Worm (Caenorhabditis elegans) whole organism, late embryonic: ENCODE results near the gene Y41D4B.17.

Source experiments
- C08G9.2 ChIP-seq: sonication (generic microtip); optimal IDR thresholded peaks from 2 replicates; lab custom pipeline; 2016; ENCODE audit warnings: mild to moderate bottlenecking, missing genetic modification characterization, moderate library complexity, missing compliant biosample characterization
- C38D4.7 ChIP-seq: fragments of 200-800 bp; sonication (Bioruptor generic); optimal IDR thresholded peaks from 2 replicates; lab custom pipeline; 2018; ENCODE audit warnings: mild to moderate bottlenecking, missing genetic modification characterization, moderate library complexity, missing compliant biosample characterization
- F13H6.1 ChIP-seq: sonication (generic microtip); optimal IDR thresholded peaks from 2 replicates; lab custom pipeline; 2016; ENCODE audit warnings: missing genetic modification characterization, missing compliant biosample characterization
- K09A11.1 ChIP-seq: sonication (generic microtip); optimal IDR thresholded peaks from 2 replicates; lab custom pipeline; 2017; ENCODE audit warnings: antibody characterized with exemption, mild to moderate bottlenecking, missing genetic modification characterization, missing compliant biosample characterization; ENCODE audit not compliant: insufficient read depth
- T23F11.4 ChIP-seq: fragments of 200-800 bp; sonication (Bioruptor generic); optimal IDR thresholded peaks from 2 replicates; lab custom pipeline; 2018; ENCODE audit warnings: mild to moderate bottlenecking, missing genetic modification characterization, missing compliant biosample characterization
- Y22D7AL.16 ChIP-seq: sonication (generic microtip); optimal IDR thresholded peaks from 2 replicates; lab custom pipeline; 2016; ENCODE audit warnings: missing genetic modification characterization, missing compliant biosample characterization
- ahr-1 ChIP-seq: sonication (generic microtip); optimal IDR thresholded peaks from 2 replicates; lab custom pipeline; 2016; ENCODE audit warnings: missing genetic modification characterization, missing compliant biosample characterization
- ceh-18 ChIP-seq: sonication (generic microtip); optimal IDR thresholded peaks from 2 replicates; lab custom pipeline; 2016; ENCODE audit warnings: missing genetic modification characterization, missing compliant biosample characterization
- ceh-2 ChIP-seq: sonication (generic microtip); optimal IDR thresholded peaks from 2 replicates; lab custom pipeline; 2016; ENCODE audit warnings: missing genotype, missing genetic modification characterization, missing compliant biosample characterization
- ceh-22 ChIP-seq: sonication (generic microtip); optimal IDR thresholded peaks from 2 replicates; lab custom pipeline; 2017; ENCODE audit warnings: missing biosample characterization, missing genetic modification characterization
- ceh-24 ChIP-seq: sonication (generic microtip); optimal IDR thresholded peaks from 2 replicates; lab custom pipeline; 2016; ENCODE audit warnings: mild to moderate bottlenecking, missing genetic modification characterization, missing compliant biosample characterization
- ceh-30 ChIP-seq: fragments of 150-350 bp; optimal IDR thresholded peaks from 2 replicates; lab custom pipeline; 2014; ENCODE audit warnings: missing biosample characterization, missing genetic modification characterization
- ceh-45 ChIP-seq: fragments of 200-800 bp; sonication (Bioruptor generic); IDR thresholded peaks from 2 replicates; pipeline ENCODE4 v1.3.6; 2022; ENCODE audit warnings: missing genetic modification reagents, missing genetic modification characterization, missing compliant biosample characterization
- ceh-6 ChIP-seq: fragments of 200-800 bp; sonication (Bioruptor generic); optimal IDR thresholded peaks from 2 replicates; lab custom pipeline; 2018; ENCODE audit warnings: mild to moderate bottlenecking, missing genetic modification characterization, missing compliant biosample characterization
- dmd-4 ChIP-seq: sonication (generic microtip); optimal IDR thresholded peaks from 2 replicates; lab custom pipeline; 2016; ENCODE audit warnings: borderline replicate concordance, missing genetic modification characterization, missing compliant biosample characterization
- elt-4 ChIP-seq: sonication (generic microtip); optimal IDR thresholded peaks from 2 replicates; lab custom pipeline; 2016; ENCODE audit warnings: missing genetic modification characterization, missing compliant biosample characterization
- ets-4 ChIP-seq: sonication (generic microtip); optimal IDR thresholded peaks from 2 replicates; lab custom pipeline; 2016; ENCODE audit warnings: missing genetic modification characterization, missing compliant biosample characterization
- fax-1 ChIP-seq: sonication (generic microtip); optimal IDR thresholded peaks from 2 replicates; lab custom pipeline; 2016; ENCODE audit warnings: missing genotype, missing genetic modification characterization, missing compliant biosample characterization
- fkh-6 ChIP-seq: sonication (generic microtip); optimal IDR thresholded peaks from 2 replicates; lab custom pipeline; 2016; ENCODE audit warnings: missing genetic modification characterization, missing compliant biosample characterization
- hlh-13 ChIP-seq: fragments of 200-800 bp; sonication (Bioruptor generic); optimal IDR thresholded peaks from 2 replicates; lab custom pipeline; 2018; ENCODE audit warnings: mild to moderate bottlenecking, missing genetic modification characterization, missing compliant biosample characterization
- hlh-15 ChIP-seq: sonication (generic microtip); optimal IDR thresholded peaks from 2 replicates; lab custom pipeline; 2016; ENCODE audit warnings: missing genetic modification characterization, missing compliant biosample characterization
- hlh-6 ChIP-seq: sonication (generic microtip); optimal IDR thresholded peaks from 2 replicates; lab custom pipeline; 2016; ENCODE audit warnings: missing genotype, missing genetic modification characterization, missing compliant biosample characterization
- hlh-8 ChIP-seq: sonication (generic microtip); optimal IDR thresholded peaks from 2 replicates; lab custom pipeline; 2016; ENCODE audit warnings: missing genotype, missing genetic modification characterization, missing compliant biosample characterization
- lim-6 ChIP-seq: sonication (generic microtip); optimal IDR thresholded peaks from 2 replicates; lab custom pipeline; 2016; ENCODE audit warnings: missing genetic modification characterization, missing compliant biosample characterization
- madf-2 ChIP-seq: sonication (generic microtip); optimal IDR thresholded peaks from 2 replicates; lab custom pipeline; 2017; ENCODE audit warnings: missing genetic modification characterization, missing compliant biosample characterization
- mec-3 ChIP-seq: sonication (generic microtip); optimal IDR thresholded peaks from 2 replicates; lab custom pipeline; 2016; ENCODE audit warnings: borderline replicate concordance, missing genetic modification characterization, missing compliant biosample characterization
- nfya-1 ChIP-seq: sonication (generic microtip); optimal IDR thresholded peaks from 2 replicates; lab custom pipeline; 2017; ENCODE audit warnings: missing genetic modification characterization, mild to moderate bottlenecking, missing compliant biosample characterization, antibody characterized with exemption, moderate library complexity
- nhr-232 ChIP-seq: sonication (generic microtip); optimal IDR thresholded peaks from 2 replicates; lab custom pipeline; 2016; ENCODE audit warnings: missing genetic modification characterization, missing compliant biosample characterization
- pag-3 ChIP-seq: sonication (generic microtip); optimal IDR thresholded peaks from 2 replicates; lab custom pipeline; 2016; ENCODE audit warnings: missing compliant biosample characterization, missing genetic modification characterization, borderline replicate concordance
- pat-9 ChIP-seq: fragments of 200-800 bp; sonication (Bioruptor generic); optimal IDR thresholded peaks from 2 replicates; lab custom pipeline; 2018; ENCODE audit warnings: mild to moderate bottlenecking, missing genetic modification characterization, moderate library complexity, missing compliant biosample characterization
- pax-1 ChIP-seq: fragments of 150-350 bp; optimal IDR thresholded peaks from 2 replicates; lab custom pipeline; 2014; ENCODE audit warnings: missing biosample characterization, missing genetic modification characterization
- pha-4 ChIP-seq: fragments of 150-350 bp; optimal IDR thresholded peaks from 2 replicates; lab custom pipeline; 2018; ENCODE audit warnings: missing biosample characterization, missing genetic modification reagents, missing genetic modification characterization
- pqm-1 ChIP-seq: sonication (generic microtip); optimal IDR thresholded peaks from 2 replicates; lab custom pipeline; 2016; ENCODE audit warnings: missing genetic modification characterization, missing compliant biosample characterization
- pros-1 ChIP-seq: fragments of 150-350 bp; optimal IDR thresholded peaks from 2 replicates; lab custom pipeline; 2014; ENCODE audit warnings: missing biosample characterization, missing genetic modification reagents, missing genetic modification characterization
- sox-4 ChIP-seq: sonication (generic microtip); optimal IDR thresholded peaks from 2 replicates; lab custom pipeline; 2017; ENCODE audit warnings: mild to moderate bottlenecking, missing genetic modification characterization, inconsistent platforms, missing compliant biosample characterization
- syd-9 ChIP-seq: sonication (generic microtip); optimal IDR thresholded peaks from 2 replicates; lab custom pipeline; 2016; ENCODE audit warnings: mild to moderate bottlenecking, missing genetic modification characterization, moderate library complexity, missing compliant biosample characterization
- tbx-7 ChIP-seq: sonication (generic microtip); optimal IDR thresholded peaks from 2 replicates; lab custom pipeline; 2016; ENCODE audit warnings: missing genotype, missing genetic modification characterization, missing compliant biosample characterization
- ttx-3 ChIP-seq: sonication (generic microtip); optimal IDR thresholded peaks from 2 replicates; lab custom pipeline; 2016; ENCODE audit warnings: missing genetic modification reagents, missing genetic modification characterization, missing compliant biosample characterization
- unc-42 ChIP-seq: sonication (generic microtip); optimal IDR thresholded peaks from 2 replicates; lab custom pipeline; 2016; ENCODE audit warnings: missing genotype, missing genetic modification characterization, missing compliant biosample characterization
- unc-86 ChIP-seq: sonication (generic microtip); optimal IDR thresholded peaks from 2 replicates; lab custom pipeline; 2016; ENCODE audit warnings: missing genetic modification characterization, missing compliant biosample characterization
- zip-5 ChIP-seq: sonication (generic microtip); optimal IDR thresholded peaks from 2 replicates; lab custom pipeline; 2016; ENCODE audit warnings: missing genetic modification characterization, missing compliant biosample characterization
- ztf-16 ChIP-seq: sonication (generic microtip); optimal IDR thresholded peaks from 2 replicates; lab custom pipeline; 2017; ENCODE audit warnings: missing genetic modification characterization, missing compliant biosample characterization

Y41D4B.17 gene

ce11 chrIV:1595802-1596201 is 35.9 kb downstream of the Y41D4B.17 start, which contains the start of gene npp-8 (continued):
- TF ChIP-seq lim-6 (tag; lab: Kevin White, UChicago) = peak; percentile 79
- peak; percentile 75 for TF ChIP-seq ahr-1 (tag; lab: Kevin White, UChicago)
- peak; percentile 82 for TF ChIP-seq fkh-6
- TF ChIP-seq hlh-13 (GFP tag; lab: Kevin White, UChicago) = peak; percentile 55
- no peak for TF ChIP-seq pros-1
- peak; percentile 51 for TF ChIP-seq tbx-7 (tag; lab: Kevin White, UChicago)
- TF ChIP-seq hlh-6 = peak; percentile 87
- peak; percentile 64 for TF ChIP-seq zip-5
- TF ChIP-seq C08G9.2 (tag; lab: Kevin White, UChicago) = peak; percentile 86
- TF ChIP-seq ttx-3 (tag; lab: Kevin White, UChicago) = peak; percentile 81
- TF ChIP-seq ceh-24 (tag; lab: Kevin White, UChicago) = peak; percentile 27
- peak; percentile 58 for TF ChIP-seq madf-2 (tag; lab: Kevin White, UChicago)
- TF ChIP-seq hlh-15 (tag; lab: Kevin White, UChicago) = peak; percentile 56
- no peak for TF ChIP-seq ceh-45 (GFP tag; lab: Robert Waterston, UW)
- TF ChIP-seq ceh-6 = peak; percentile 67
- no peak for TF ChIP-seq elt-4
- TF ChIP-seq K09A11.1 = peak; percentile 66
- TF ChIP-seq ceh-30 (tag; lab: Kevin White, UChicago) = peak; percentile 64
- peak; percentile 86 for TF ChIP-seq syd-9 (tag; lab: Kevin White, UChicago)
- TF ChIP-seq ztf-16 (tag; lab: Kevin White, UChicago) = peak; percentile 87
- peak; percentile 80 for TF ChIP-seq sox-4 (tag; lab: Kevin White, UChicago)
- peak; percentile 4 for TF ChIP-seq pqm-1 (tag; lab: Kevin White, UChicago)
- no peak for TF ChIP-seq pag-3 (tag; lab: Kevin White, UChicago)
- peak; percentile 61 for TF ChIP-seq unc-42
- peak; percentile 69 for TF ChIP-seq C38D4.7 (GFP tag; lab: Kevin White, UChicago)
- TF ChIP-seq pat-9 (tag; lab: Kevin White, UChicago) = peak; percentile 85
- TF ChIP-seq pha-4 = no peak
- TF ChIP-seq F13H6.1 = peak; percentile 82
- TF ChIP-seq dmd-4 = peak; percentile 62
- TF ChIP-seq ets-4 (tag; lab: Kevin White, UChicago) = peak; percentile 72
- TF ChIP-seq unc-86 (tag; lab: Kevin White, UChicago) = peak; percentile 81
- no peak for TF ChIP-seq pax-1 (tag; lab: Kevin White, UChicago)

- TF ChIP-seq sox-4 (tag; lab: Kevin White, UChicago) (no peak), mec-3 (tag; lab: Kevin White, UChicago) (no peak), ceh-45 (GFP tag; lab: Robert Waterston, UW) (no peak), ceh-2 (tag; lab: Kevin White, UChicago) (no peak), ceh-18 (tag; lab: Kevin White, UChicago) (no peak), hlh-6 (no peak), nhr-232 (no peak)
Observed at ce11 chrIV:1597018-1597417, 37.1 kb downstream of the Y41D4B.17 start, which contains the start of gene ced-2. TSS of gene ced-2 (plus strand) at chrIV:1597318.

- no peak for TF ChIP-seq nhr-232
- no peak for TF ChIP-seq ceh-22
- TF ChIP-seq hlh-8 (tag; lab: Kevin White, UChicago) = no peak
- TF ChIP-seq pros-1 = no peak
- TF ChIP-seq zip-5 = no peak
- no peak for TF ChIP-seq T23F11.4
- TF ChIP-seq F13H6.1 = no peak
- TF ChIP-seq fax-1 (tag; lab: Kevin White, UChicago) = no peak
- no peak for TF ChIP-seq Y22D7AL.16 (tag; lab: Kevin White, UChicago)
- TF ChIP-seq nfya-1 (tag; lab: Kevin White, UChicago) = no peak
- TF ChIP-seq pax-1 (tag; lab: Kevin White, UChicago) = no peak
Observed at ce11 chrIV:1600784-1601183, 40.9 kb downstream of the Y41D4B.17 start.
